Worm (Caenorhabditis elegans) whole organism, young adult: Measurements from ENCODE around the gene ZK512.10.

ENCODE experiments used
- K12H6.12 ChIP-seq: fragments of 200-800 bp; sonication (Bioruptor generic); optimal IDR thresholded peaks from 2 replicates; lab custom pipeline; 2018; ENCODE audit warnings: mild to moderate bottlenecking, missing genetic modification characterization, missing compliant biosample characterization
- sdz-38 ChIP-seq: sonication (generic microtip); optimal IDR thresholded peaks from 2 replicates; lab custom pipeline; 2016; ENCODE audit warnings: missing genotype, missing genetic modification characterization, missing compliant biosample characterization
- unc-62 ChIP-seq: fragments of 150-350 bp; optimal IDR thresholded peaks from 2 replicates; lab custom pipeline; 2014; ENCODE audit warnings: missing biosample characterization, missing genetic modification reagents, missing genetic modification characterization

- no peak for TF ChIP-seq K12H6.12
- TF ChIP-seq unc-62 (GFP tag; lab: Kevin White, UChicago): no peak
- TF ChIP-seq sdz-38 (tag; lab: Kevin White, UChicago): no peak
Observed at ce11 chrIII:9114649-9115048, 16.0 kb upstream of the ZK512.10 start, which contains the start of gene ZK512.1.
